Fruit fly (Drosophila melanogaster) whole organism, prepupa: ENCODE results near the gene CG31178.

Experiments used
- Blimp-1 ChIP-seq: fragments of 200-800 bp; sonication (Bioruptor generic); optimal IDR thresholded peaks from 3 replicates; lab custom pipeline; 2017; ENCODE audit warnings: missing biosample characterization, missing genetic modification characterization, mild to moderate bottlenecking, moderate library complexity, missing genetic modification reagents
- CG10669 ChIP-seq: fragments of 200-800 bp; sonication (Bioruptor generic); optimal IDR thresholded peaks from 3 replicates; lab custom pipeline; 2018; ENCODE audit warnings: missing biosample characterization, mild to moderate bottlenecking, missing genetic modification characterization, moderate library complexity
- CG11902 ChIP-seq: fragments of 200-800 bp; sonication (Bioruptor generic); optimal IDR thresholded peaks from 3 replicates; lab custom pipeline; 2016; ENCODE audit warnings: missing biosample characterization, missing genetic modification characterization
- CG15336 ChIP-seq: fragments of 200-800 bp; sonication (Bioruptor generic); IDR thresholded peaks from 2 replicates; pipeline ENCODE4 v1.3.6; 2022; ENCODE audit warnings: missing biosample characterization, missing genetic modification characterization
- CG1621 ChIP-seq: fragments of 200-800 bp; sonication (Bioruptor generic); optimal IDR thresholded peaks from 3 replicates; lab custom pipeline; 2018; ENCODE audit warnings: missing biosample characterization, mild to moderate bottlenecking, missing genetic modification characterization
- CG16779 ChIP-seq: fragments of 200-800 bp; sonication (Bioruptor generic); optimal IDR thresholded peaks from 3 replicates; lab custom pipeline; 2017; ENCODE audit warnings: missing biosample characterization, mild to moderate bottlenecking, missing genetic modification characterization
- CG32006 ChIP-seq: fragments of 200-800 bp; sonication (Bioruptor generic); optimal IDR thresholded peaks from 3 replicates; lab custom pipeline; 2017; ENCODE audit warnings: missing biosample characterization, mild to moderate bottlenecking, missing genetic modification characterization
- CG34406 ChIP-seq: fragments of 200-800 bp; sonication (Bioruptor generic); optimal IDR thresholded peaks from 3 replicates; lab custom pipeline; 2016; ENCODE audit warnings: missing biosample characterization, missing genetic modification characterization
- CG3919 ChIP-seq: fragments of 200-800 bp; sonication (Bioruptor generic); optimal IDR thresholded peaks from 3 replicates; lab custom pipeline; 2016; ENCODE audit warnings: missing biosample characterization, missing genetic modification characterization
- CG4318 ChIP-seq: fragments of 200-800 bp; sonication (Bioruptor generic); optimal IDR thresholded peaks from 3 replicates; lab custom pipeline; 2017; ENCODE audit warnings: missing biosample characterization, mild to moderate bottlenecking, missing genetic modification characterization
- CG6163 ChIP-seq: fragments of 200-800 bp; sonication (Bioruptor generic); IDR thresholded peaks from 3 replicates; pipeline ENCODE4 v1.3.6; 2022; ENCODE audit warnings: missing biosample characterization, missing genetic modification characterization
- CG6276 ChIP-seq: fragments of 200-800 bp; sonication (Bioruptor generic); optimal IDR thresholded peaks from 2 replicates; lab custom pipeline; 2017; ENCODE audit warnings: missing biosample characterization, mild to moderate bottlenecking, missing genetic modification characterization
- CG6792 ChIP-seq: fragments of 200-800 bp; sonication (Bioruptor generic); optimal IDR thresholded peaks from 3 replicates; lab custom pipeline; 2016; ENCODE audit warnings: missing biosample characterization, missing genetic modification characterization
- CG6808 ChIP-seq: fragments of 200-800 bp; sonication (Bioruptor generic); optimal IDR thresholded peaks from 3 replicates; lab custom pipeline; 2017; ENCODE audit warnings: missing biosample characterization, missing genetic modification characterization, mild to moderate bottlenecking, moderate library complexity, missing genetic modification reagents
- CG6854 ChIP-seq: fragments of 200-800 bp; sonication (Bioruptor generic); optimal IDR thresholded peaks from 2 replicates; lab custom pipeline; 2017; ENCODE audit warnings: missing biosample characterization, mild to moderate bottlenecking, missing genetic modification characterization
- CG7368 ChIP-seq: fragments of 200-800 bp; sonication (Bioruptor generic); optimal IDR thresholded peaks from 3 replicates; lab custom pipeline; 2016; ENCODE audit warnings: missing biosample characterization, missing genetic modification characterization
- CG8119 ChIP-seq: fragments of 200-800 bp; sonication (Bioruptor generic); IDR thresholded peaks from 3 replicates; pipeline ENCODE4 v1.3.6; 2022; ENCODE audit warnings: missing biosample characterization, missing genetic modification characterization
- CG8319 ChIP-seq: fragments of 200-800 bp; sonication (Bioruptor generic); optimal IDR thresholded peaks from 3 replicates; lab custom pipeline; 2016; ENCODE audit warnings: missing biosample characterization, missing genetic modification characterization
- CG8632 ChIP-seq: fragments of 200-800 bp; sonication (Bioruptor generic); optimal IDR thresholded peaks from 3 replicates; lab custom pipeline; 2016; ENCODE audit warnings: missing biosample characterization, missing genetic modification characterization
- CG9139 ChIP-seq: fragments of 200-800 bp; sonication (Bioruptor generic); optimal IDR thresholded peaks from 3 replicates; lab custom pipeline; 2017; ENCODE audit warnings: missing biosample characterization, mild to moderate bottlenecking, missing genetic modification characterization
- Eip75B ChIP-seq: fragments of 200-800 bp; sonication (Bioruptor generic); optimal IDR thresholded peaks from 3 replicates; lab custom pipeline; 2016; ENCODE audit warnings: missing biosample characterization, missing genetic modification characterization
- Eip78C ChIP-seq: fragments of 200-800 bp; sonication (Bioruptor generic); peaks from one replicate; lab custom pipeline; 2016; ENCODE audit warnings: missing biosample characterization, missing genetic modification characterization
- Ets21C ChIP-seq: fragments of 200-800 bp; sonication (Bioruptor generic); optimal IDR thresholded peaks from 3 replicates; lab custom pipeline; 2016; ENCODE audit warnings: missing biosample characterization, missing genetic modification characterization
- Ets96B ChIP-seq: fragments of 200-800 bp; optimal IDR thresholded peaks from 2 replicates; lab custom pipeline; 2019; ENCODE audit warnings: missing biosample characterization, mild to moderate bottlenecking, missing genetic modification characterization, moderate library complexity
- Gug ChIP-seq: fragments of 200-800 bp; sonication (Bioruptor generic); IDR thresholded peaks from 2 replicates; pipeline ENCODE4 v1.3.6; 2022; ENCODE audit warnings: missing biosample characterization, missing genetic modification characterization
- Hr39 ChIP-seq: fragments of 200-800 bp; sonication (Bioruptor generic); optimal IDR thresholded peaks from 2 replicates; lab custom pipeline; 2016; ENCODE audit warnings: missing biosample characterization, missing genetic modification characterization
- Lpt ChIP-seq: fragments of 200-800 bp; sonication (Bioruptor generic); optimal IDR thresholded peaks from 3 replicates; lab custom pipeline; 2016; ENCODE audit warnings: missing biosample characterization, missing genetic modification characterization
- Met ChIP-seq: fragments of 200-800 bp; sonication (Bioruptor generic); optimal IDR thresholded peaks from 3 replicates; lab custom pipeline; 2016; ENCODE audit warnings: missing biosample characterization, missing genetic modification characterization
- OdsH ChIP-seq: fragments of 200-800 bp; sonication (Bioruptor generic); optimal IDR thresholded peaks from 3 replicates; lab custom pipeline; 2016; ENCODE audit warnings: missing biosample characterization, missing genetic modification characterization
- Smox ChIP-seq: fragments of 200-800 bp; sonication (Bioruptor generic); optimal IDR thresholded peaks from 3 replicates; lab custom pipeline; 2016; ENCODE audit warnings: missing biosample characterization, missing genetic modification characterization
- Sox14 ChIP-seq: fragments of 200-800 bp; sonication (Bioruptor generic); optimal IDR thresholded peaks from 3 replicates; lab custom pipeline; 2016; ENCODE audit warnings: missing biosample characterization, missing genetic modification characterization
- Sox15 ChIP-seq: fragments of 200-800 bp; sonication (Bioruptor generic); optimal IDR thresholded peaks from 3 replicates; lab custom pipeline; 2016; ENCODE audit warnings: missing biosample characterization, missing genetic modification characterization
- achi ChIP-seq: fragments of 200-800 bp; sonication (Bioruptor generic); optimal IDR thresholded peaks from 3 replicates; lab custom pipeline; 2016; ENCODE audit warnings: missing biosample characterization, missing genetic modification characterization
- acj6 ChIP-seq: fragments of 200-800 bp; sonication (Bioruptor generic); optimal IDR thresholded peaks from 3 replicates; lab custom pipeline; 2016; ENCODE audit warnings: missing biosample characterization, missing genetic modification characterization
- cyc ChIP-seq: fragments of 200-800 bp; sonication (Bioruptor generic); optimal IDR thresholded peaks from 3 replicates; lab custom pipeline; 2016; ENCODE audit warnings: missing biosample characterization, missing genetic modification characterization
- dsx ChIP-seq: fragments of 200-800 bp; optimal IDR thresholded peaks from 3 replicates; lab custom pipeline; 2019; ENCODE audit warnings: missing biosample characterization, mild to moderate bottlenecking, missing genetic modification characterization, moderate library complexity; ENCODE audit not compliant: poor library complexity, severe bottlenecking
- fd59A ChIP-seq: fragments of 200-800 bp; sonication (Bioruptor generic); optimal IDR thresholded peaks from 2 replicates; lab custom pipeline; 2017; ENCODE audit warnings: missing biosample characterization, mild to moderate bottlenecking, missing genetic modification characterization, missing genetic modification reagents
- fd85E ChIP-seq: fragments of 200-800 bp; sonication (Bioruptor generic); optimal IDR thresholded peaks from 3 replicates; lab custom pipeline; 2016; ENCODE audit warnings: missing biosample characterization, missing genetic modification characterization
- fkh ChIP-seq: fragments of 200-800 bp; sonication (Bioruptor generic); optimal IDR thresholded peaks from 3 replicates; lab custom pipeline; 2017; ENCODE audit warnings: missing biosample characterization, mild to moderate bottlenecking, missing genetic modification characterization, moderate library complexity
- lz ChIP-seq: fragments of 200-800 bp; sonication (Bioruptor generic); optimal IDR thresholded peaks from 3 replicates; lab custom pipeline; 2016; ENCODE audit warnings: missing biosample characterization, missing genetic modification characterization
- net ChIP-seq: fragments of 200-800 bp; sonication (Bioruptor generic); optimal IDR thresholded peaks from 3 replicates; lab custom pipeline; 2016; ENCODE audit warnings: missing biosample characterization, missing genetic modification characterization
- pdm3 ChIP-seq: fragments of 200-800 bp; sonication (Bioruptor generic); optimal IDR thresholded peaks from 3 replicates; lab custom pipeline; 2016; ENCODE audit warnings: missing biosample characterization, missing genetic modification characterization
- spab ChIP-seq: fragments of 200-800 bp; sonication (Bioruptor generic); optimal IDR thresholded peaks from 2 replicates; lab custom pipeline; 2017; ENCODE audit warnings: missing biosample characterization, mild to moderate bottlenecking, missing genetic modification characterization, missing genetic modification reagents
- ss ChIP-seq, 2 experiments: fragments of 200-800 bp; sonication (Bioruptor generic); optimal IDR thresholded peaks; 2 replicates in 1 of 2; 3 replicates in 1 of 2; lab custom pipeline; 2017 to 2018; ENCODE audit warnings: mild to moderate bottlenecking in 2 of 2, missing biosample characterization in 2 of 2, missing genetic modification characterization in 2 of 2, moderate library complexity in 1 of 2
- topi ChIP-seq: fragments of 200-800 bp; sonication (Bioruptor generic); optimal IDR thresholded peaks from 3 replicates; lab custom pipeline; 2016; ENCODE audit warnings: missing biosample characterization, missing genetic modification characterization

CG31178 gene

dm6 chr3R:21921363-21922208 lies 48.0 kb downstream of the CG31178 start (continued):
- peak; percentile 71 for TF ChIP-seq CG6792 (GFP tag; lab: Kevin White, UChicago)
- TF ChIP-seq CG9139 (GFP tag; lab: Kevin White, UChicago), result peak; percentile 32
- TF ChIP-seq Lpt, result no peak
- 0 out of 3 replicates have a peak, but pooled peaks have one; percentile 53 for TF ChIP-seq CG6163 (GFP tag; lab: Robert Waterston, UW)
- TF ChIP-seq CG8119 (GFP tag; lab: Robert Waterston, UW), result peak; percentile 23; the same call in 1 of the 3 replicates
- peak; percentile 74 for TF ChIP-seq Eip75B (GFP tag; lab: Kevin White, UChicago)
- no peak for TF ChIP-seq fd85E (GFP tag; lab: Kevin White, UChicago)
- peak; percentile 58 for TF ChIP-seq Smox (GFP tag; lab: Kevin White, UChicago)
- TF ChIP-seq CG1621 (tag; lab: Kevin White, UChicago), result peak; percentile 32
- TF ChIP-seq CG6808, result peak; percentile 86
- TF ChIP-seq Hr39, result peak; percentile 52
- no peak for TF ChIP-seq CG6854 (GFP tag; lab: Kevin White, UChicago)
- TF ChIP-seq Sox15 (GFP tag; lab: Kevin White, UChicago), result peak; percentile 57
- TF ChIP-seq net, result peak; percentile 42
- peak; percentile 76 for TF ChIP-seq achi (GFP tag; lab: Kevin White, UChicago)
- peak; percentile 65 for TF ChIP-seq CG3919 (GFP tag; lab: Kevin White, UChicago)
- TF ChIP-seq Met (GFP tag; lab: Kevin White, UChicago), result peak; percentile 78
- no peak for TF ChIP-seq fkh (GFP tag; lab: Kevin White, UChicago)
- TF ChIP-seq cyc, result peak; percentile 26
- TF ChIP-seq spab, result peak; percentile 85
- peak; percentile 38; the same call in 1 of the 2 replicates for TF ChIP-seq CG15336 (GFP tag; lab: Robert Waterston, UW)
- peak; percentile 77 for TF ChIP-seq Ets96B (tag; lab: Kevin White, UChicago)
- TF ChIP-seq Eip78C (GFP tag; lab: Kevin White, UChicago), result peak; percentile 91
- peak; percentile 60 for TF ChIP-seq OdsH (GFP tag; lab: Kevin White, UChicago)
- TF ChIP-seq CG11902 (GFP tag; lab: Kevin White, UChicago), result peak; percentile 38
- TF ChIP-seq CG32006 (GFP tag; lab: Kevin White, UChicago), result peak; percentile 70
- TF ChIP-seq CG7368 (GFP tag; lab: Kevin White, UChicago), result peak; percentile 28
- TF ChIP-seq CG4318 (GFP tag; lab: Kevin White, UChicago), result peak; percentile 38
- TF ChIP-seq CG8319, result peak; percentile 46
- TF ChIP-seq lz (GFP tag; lab: Kevin White, UChicago), result peak; percentile 83
- TF ChIP-seq Sox14 (GFP tag; lab: Kevin White, UChicago), result peak; percentile 76
- TF ChIP-seq topi (GFP tag; lab: Kevin White, UChicago), result peak; percentile 80
- TF ChIP-seq dsx (GFP tag; lab: Kevin White, UChicago), result peak; percentile 71
- peak; percentile 27 for TF ChIP-seq Ets21C (GFP tag; lab: Kevin White, UChicago)
- TF ChIP-seq CG16779 (tag; lab: Kevin White, UChicago), result peak; percentile 19
- TF ChIP-seq pdm3 (GFP tag; lab: Kevin White, UChicago), result peak; percentile 75
- TF ChIP-seq CG6276 (GFP tag; lab: Kevin White, UChicago), result peak; percentile 15
- TF ChIP-seq fd59A (GFP tag; lab: Kevin White, UChicago), result peak; percentile 85
- peak; percentile 65 to 81 for TF ChIP-seq ss (GFP tag; optimal IDR thresholded peaks at IDR 0.05; lab: Kevin White, UChicago)
- TF ChIP-seq, all 60 proteins: peak for 50

dm6 chr3R:21922244-21922643 lies 48.7 kb downstream of the CG31178 start:
- no peak for TF ChIP-seq Sox15 (GFP tag; lab: Kevin White, UChicago)
- TF ChIP-seq Ets21C (GFP tag; lab: Kevin White, UChicago), result no peak
- no peak for TF ChIP-seq pdm3 (GFP tag; lab: Kevin White, UChicago)
- no peak for TF ChIP-seq net
- TF ChIP-seq acj6 (GFP tag; lab: Kevin White, UChicago), result no peak
- no peak for TF ChIP-seq CG34406
- TF ChIP-seq CG15336 (GFP tag; lab: Robert Waterston, UW), result no peak
- no peak for TF ChIP-seq Smox (GFP tag; lab: Kevin White, UChicago)
- no peak for TF ChIP-seq fd85E (GFP tag; lab: Kevin White, UChicago)
- TF ChIP-seq CG8632 (GFP tag; lab: Kevin White, UChicago), result no peak
- TF ChIP-seq Gug, result no peak
- TF ChIP-seq lz (GFP tag; lab: Kevin White, UChicago), result no peak
- peak; percentile 45 for TF ChIP-seq Blimp-1
- TF ChIP-seq CG6163 (GFP tag; lab: Robert Waterston, UW), result 0 out of 3 replicates have a peak, but pooled peaks have one; percentile 12
- no peak for TF ChIP-seq CG10669 (GFP tag; lab: Kevin White, UChicago)
- TF ChIP-seq Met (GFP tag; lab: Kevin White, UChicago), result no peak
